Worm (Caenorhabditis elegans) whole organism, L1 larva: ENCODE data around the gene rcat-1.

Experiments used
- C04F5.9 ChIP-seq: sonication (generic microtip); optimal IDR thresholded peaks from 2 replicates; lab custom pipeline; 2016; ENCODE audit warnings: missing genetic modification characterization, missing compliant biosample characterization
- C16A3.4 ChIP-seq: fragments of 150-350 bp; optimal IDR thresholded peaks from 2 replicates; lab custom pipeline; 2014; ENCODE audit warnings: missing biosample characterization, missing genetic modification characterization
- C34B4.2 ChIP-seq: sonication (generic microtip); optimal IDR thresholded peaks from 2 replicates; lab custom pipeline; 2017; ENCODE audit warnings: mild to moderate bottlenecking, missing genetic modification characterization, missing compliant biosample characterization
- F16B12.6 ChIP-seq: fragments of 150-350 bp; optimal IDR thresholded peaks from 2 replicates; lab custom pipeline; 2014; ENCODE audit warnings: missing biosample characterization, missing genetic modification characterization
- Y116A8C.19 ChIP-seq: sonication (generic microtip); optimal IDR thresholded peaks from 2 replicates; lab custom pipeline; 2016; ENCODE audit warnings: missing compliant biosample characterization, missing genetic modification characterization, borderline replicate concordance
- aha-1 ChIP-seq: fragments of 150-350 bp; optimal IDR thresholded peaks from 2 replicates; lab custom pipeline; 2014; ENCODE audit warnings: missing biosample characterization, missing genetic modification characterization
- alr-1 ChIP-seq: fragments of 200-800 bp; sonication (Bioruptor generic); optimal IDR thresholded peaks from 2 replicates; lab custom pipeline; 2018; ENCODE audit warnings: borderline replicate concordance, mild to moderate bottlenecking, missing genetic modification characterization, missing compliant biosample characterization
- ama-1 ChIP-seq: fragments of 150-350 bp; optimal IDR thresholded peaks from 2 replicates; lab custom pipeline; 2014
- blmp-1 ChIP-seq: fragments of 150-350 bp; optimal IDR thresholded peaks from 2 replicates; lab custom pipeline; 2014; ENCODE audit warnings: missing biosample characterization, missing genetic modification characterization
- ceh-63 ChIP-seq: fragments of 200-800 bp; sonication (Bioruptor generic); optimal IDR thresholded peaks from 2 replicates; lab custom pipeline; 2018; ENCODE audit warnings: mild to moderate bottlenecking, missing genetic modification characterization, missing compliant biosample characterization
- ceh-82 ChIP-seq, 3 experiments: fragments of 150-350 bp in 1 of 3; sonication (generic microtip) in 2 of 3; optimal IDR thresholded peaks; 2 replicates each; lab custom pipeline; 2014 to 2017; ENCODE audit warnings: missing biosample characterization in 3 of 3, missing genetic modification characterization in 3 of 3
- ceh-88 ChIP-seq: fragments of 200-800 bp; sonication (Bioruptor generic); IDR thresholded peaks from 2 replicates; pipeline ENCODE4 v1.3.6; 2022; ENCODE audit warnings: missing genetic modification characterization, missing compliant biosample characterization
- dpl-1 ChIP-seq, 3 experiments: fragments of 150-350 bp in 2 of 3; sonication (generic microtip) in 1 of 3; optimal IDR thresholded peaks; 2 replicates each; lab custom pipeline; 2014 to 2017; ENCODE audit warnings: missing biosample characterization in 3 of 3, missing genetic modification characterization in 3 of 3, missing genetic modification reagents in 3 of 3
- efl-1 ChIP-seq, 4 experiments: fragments of 150-350 bp; optimal IDR thresholded peaks in 3 of 4; peaks in 1 of 4; 1 replicate in 1 of 4; 2 replicates in 3 of 4; lab custom pipeline; 2014; ENCODE audit warnings: missing biosample characterization in 2 of 4, missing genetic modification characterization in 2 of 4, missing genetic modification reagents in 2 of 4
- egl-27 ChIP-seq, 2 experiments: fragments of 150-350 bp in 1 of 2; sonication (generic microtip); optimal IDR thresholded peaks; 3 replicates each; lab custom pipeline; 2017 to 2018; ENCODE audit warnings: missing biosample characterization in 2 of 2, missing genetic modification characterization in 2 of 2, missing genetic modification reagents in 2 of 2
- elt-2 ChIP-seq: sonication (generic microtip); optimal IDR thresholded peaks from 2 replicates; lab custom pipeline; 2016; ENCODE audit warnings: missing genetic modification characterization, mild to moderate bottlenecking, inconsistent platforms, missing compliant biosample characterization, missing genetic modification reagents
- ets-5 ChIP-seq: fragments of 200-800 bp; sonication (Bioruptor generic); IDR thresholded peaks from 2 replicates; pipeline ENCODE4 v1.3.6; 2022; ENCODE audit warnings: missing genetic modification characterization, missing compliant biosample characterization
- fkh-10 ChIP-seq: sonication (generic microtip); optimal IDR thresholded peaks from 2 replicates; lab custom pipeline; 2017; ENCODE audit warnings: missing biosample characterization, missing genetic modification reagents, missing genetic modification characterization
- fkh-4 ChIP-seq: sonication (generic microtip); optimal IDR thresholded peaks from 2 replicates; lab custom pipeline; 2016; ENCODE audit warnings: missing compliant biosample characterization, missing genetic modification characterization, borderline replicate concordance
- fkh-8 ChIP-seq: sonication (generic microtip); optimal IDR thresholded peaks from 2 replicates; lab custom pipeline; 2016; ENCODE audit warnings: mild to moderate bottlenecking, missing genetic modification characterization, missing compliant biosample characterization
- grh-1 ChIP-seq: fragments of 200-800 bp; sonication (Bioruptor generic); IDR thresholded peaks from 2 replicates; pipeline ENCODE4 v1.3.6; 2022; ENCODE audit warnings: missing genetic modification reagents, missing genetic modification characterization, missing compliant biosample characterization
- hlh-4 ChIP-seq: sonication (generic microtip); optimal IDR thresholded peaks from 2 replicates; lab custom pipeline; 2016; ENCODE audit warnings: mild to moderate bottlenecking, missing genetic modification characterization, missing compliant biosample characterization
- hpl-2 ChIP-seq: fragments of 150-350 bp; optimal IDR thresholded peaks from 2 replicates; lab custom pipeline; 2014; ENCODE audit warnings: missing biosample characterization, missing genetic modification reagents, missing genetic modification characterization
- irx-1 ChIP-seq: sonication (generic microtip); optimal IDR thresholded peaks from 2 replicates; lab custom pipeline; 2016; ENCODE audit warnings: missing genetic modification characterization, missing compliant biosample characterization
- jun-1 ChIP-seq: fragments of 150-350 bp; optimal IDR thresholded peaks from 2 replicates; lab custom pipeline; 2014; ENCODE audit warnings: missing biosample characterization, missing genetic modification reagents, missing genetic modification characterization
- lin-13 ChIP-seq: fragments of 150-350 bp; optimal IDR thresholded peaks from 2 replicates; lab custom pipeline; 2014; ENCODE audit warnings: missing biosample characterization, missing genetic modification reagents, missing genetic modification characterization
- lin-15B ChIP-seq: fragments of 150-350 bp; sonication (generic microtip); optimal IDR thresholded peaks from 3 replicates; lab custom pipeline; 2014; ENCODE audit warnings: missing biosample characterization, missing genetic modification characterization
- lir-3 ChIP-seq: sonication (generic microtip); optimal IDR thresholded peaks from 2 replicates; lab custom pipeline; 2016; ENCODE audit warnings: mild to moderate bottlenecking, missing genetic modification characterization, moderate library complexity, missing compliant biosample characterization; ENCODE audit not compliant: poor library complexity
- lsy-2 ChIP-seq, 2 experiments: fragments of 150-350 bp; optimal IDR thresholded peaks; 2 replicates each; lab custom pipeline; 2014; ENCODE audit warnings: missing biosample characterization in 2 of 2, missing genetic modification characterization in 2 of 2
- mab-9 ChIP-seq: fragments of 200-800 bp; sonication (Bioruptor generic); IDR thresholded peaks from 2 replicates; pipeline ENCODE4 v1.3.6; 2022; ENCODE audit warnings: missing genetic modification reagents, missing genetic modification characterization, missing compliant biosample characterization
- mdl-1 ChIP-seq, 2 experiments: fragments of 150-350 bp; optimal IDR thresholded peaks; 2 replicates each; lab custom pipeline; 2014 to 2017; ENCODE audit warnings: missing biosample characterization in 2 of 2, missing genetic modification characterization in 2 of 2, inconsistent platforms in 1 of 2
- mef-2 ChIP-seq: fragments of 150-350 bp; optimal IDR thresholded peaks from 2 replicates; lab custom pipeline; 2014; ENCODE audit warnings: missing biosample characterization, missing genetic modification characterization
- nhr-11 ChIP-seq: fragments of 150-350 bp; optimal IDR thresholded peaks from 2 replicates; lab custom pipeline; 2014; ENCODE audit warnings: missing biosample characterization, missing genetic modification characterization
- nhr-19 ChIP-seq: fragments of 200-800 bp; sonication (Bioruptor generic); conservative IDR thresholded peaks from 2 replicates; pipeline ENCODE4 v1.3.6; 2022; ENCODE audit warnings: missing genetic modification characterization, missing compliant biosample characterization
- nhr-237 ChIP-seq: fragments of 150-350 bp; optimal IDR thresholded peaks from 2 replicates; lab custom pipeline; 2014; ENCODE audit warnings: missing biosample characterization, missing genetic modification characterization
- nhr-28 ChIP-seq: fragments of 150-350 bp; optimal IDR thresholded peaks from 2 replicates; lab custom pipeline; 2014; ENCODE audit warnings: missing biosample characterization, missing genetic modification characterization
- nhr-71 ChIP-seq: sonication (generic microtip); optimal IDR thresholded peaks from 2 replicates; lab custom pipeline; 2016; ENCODE audit warnings: mild to moderate bottlenecking, missing genetic modification characterization, moderate library complexity, missing compliant biosample characterization
- nhr-84 ChIP-seq: sonication (generic microtip); optimal IDR thresholded peaks from 2 replicates; lab custom pipeline; 2017; ENCODE audit warnings: missing biosample characterization, missing genetic modification characterization
- nhr-90 ChIP-seq: sonication (generic microtip); optimal IDR thresholded peaks from 2 replicates; lab custom pipeline; 2016; ENCODE audit warnings: mild to moderate bottlenecking, missing genetic modification characterization, missing compliant biosample characterization; ENCODE audit not compliant: poor library complexity
- pag-3 ChIP-seq: sonication (generic microtip); optimal IDR thresholded peaks from 2 replicates; lab custom pipeline; 2017; ENCODE audit warnings: missing genetic modification characterization, mild to moderate bottlenecking, missing compliant biosample characterization, antibody characterized with exemption, borderline replicate concordance; ENCODE audit not compliant: insufficient read depth
- snu-23 ChIP-seq: sonication (generic microtip); optimal IDR thresholded peaks from 2 replicates; lab custom pipeline; 2016; ENCODE audit warnings: missing genetic modification characterization, missing compliant biosample characterization
- swsn-7 ChIP-seq: sonication (generic microtip); optimal IDR thresholded peaks from 2 replicates; lab custom pipeline; 2016; ENCODE audit warnings: missing genetic modification characterization, missing compliant biosample characterization
- tlp-1 ChIP-seq: fragments of 150-350 bp; optimal IDR thresholded peaks from 2 replicates; lab custom pipeline; 2014; ENCODE audit warnings: missing biosample characterization, missing genetic modification characterization
- unc-130 ChIP-seq: fragments of 150-350 bp; optimal IDR thresholded peaks from 2 replicates; lab custom pipeline; 2017; ENCODE audit warnings: missing biosample characterization, missing genetic modification characterization, inconsistent platforms
- unc-30 ChIP-seq: sonication (generic microtip); optimal IDR thresholded peaks from 2 replicates; lab custom pipeline; 2017; ENCODE audit warnings: missing biosample characterization, missing genetic modification characterization
- vab-15 ChIP-seq: sonication (generic microtip); optimal IDR thresholded peaks from 2 replicates; lab custom pipeline; 2017; ENCODE audit warnings: missing genotype, mild to moderate bottlenecking, missing genetic modification characterization, missing compliant biosample characterization
- xbp-1 ChIP-seq: sonication (generic microtip); optimal IDR thresholded peaks from 2 replicates; lab custom pipeline; 2016; ENCODE audit warnings: missing genetic modification characterization, missing compliant biosample characterization
- zag-1 ChIP-seq: fragments of 150-350 bp; optimal IDR thresholded peaks from 2 replicates; lab custom pipeline; 2014; ENCODE audit warnings: missing biosample characterization, missing genetic modification characterization
- zip-4 ChIP-seq: fragments of 200-800 bp; sonication (Bioruptor generic); optimal IDR thresholded peaks from 2 replicates; lab custom pipeline; 2018; ENCODE audit warnings: mild to moderate bottlenecking, missing genetic modification characterization, moderate library complexity, missing compliant biosample characterization
- ztf-4 ChIP-seq: fragments of 150-350 bp; optimal IDR thresholded peaks from 2 replicates; lab custom pipeline; 2014; ENCODE audit warnings: missing biosample characterization, missing genetic modification characterization

The rcat-1 gene

ce11 chrIV:247494-247893, 7.7 kb downstream of the rcat-1 start (continued):
- TF ChIP-seq nhr-71 (tag; lab: Kevin White, UChicago) (peak; percentile 78), ceh-88 (GFP tag; lab: Robert Waterston, UW) (no peak), swsn-7 (tag; lab: Kevin White, UChicago) (no peak), efl-1 (optimal IDR thresholded peaks at IDR 0.05; lab: Kevin White, UChicago) (peak in 1 of 2 experiments; percentile 7), efl-1 (GFP tag; optimal IDR thresholded peaks at IDR 0.05 in 1 of 2; lab: Kevin White, UChicago) (peak in 1 of 2 experiments; percentile 84), hlh-4 (tag; lab: Kevin White, UChicago) (no peak), F16B12.6 (tag; lab: Kevin White, UChicago) (no peak), nhr-19 (GFP tag; lab: Robert Waterston, UW) (peak; percentile 51), fkh-4 (no peak), alr-1 (tag; lab: Kevin White, UChicago) (no peak), unc-30 (tag; lab: Kevin White, UChicago) (no peak), fkh-10 (no peak), mab-9 (GFP tag; lab: Robert Waterston, UW) (no peak), vab-15 (tag; lab: Kevin White, UChicago) (peak; percentile 64), blmp-1 (peak; percentile 89), nhr-84 (tag; lab: Kevin White, UChicago) (no peak), egl-27 (tag; optimal IDR thresholded peaks at IDR 0.05; lab: Kevin White, UChicago) (no peak), fkh-8 (tag; lab: Kevin White, UChicago) (no peak), zag-1 (tag; lab: Kevin White, UChicago) (no peak), unc-130 (tag; lab: Kevin White, UChicago) (peak; percentile 32), irx-1 (tag; lab: Kevin White, UChicago) (no peak), elt-2 (tag; lab: Kevin White, UChicago) (no peak), nhr-11 (no peak), zip-4 (GFP tag; lab: Kevin White, UChicago) (no peak), C16A3.4 (tag; lab: Kevin White, UChicago) (peak; percentile 32), dpl-1 (GFP tag; optimal IDR thresholded peaks at IDR 0.05; lab: Kevin White, UChicago) (peak in 2 of 3 experiments; percentile 8 to 38), lsy-2 (tag; optimal IDR thresholded peaks at IDR 0.05; lab: Kevin White, UChicago) (peak; percentile 13 to 62), xbp-1 (no peak), hpl-2 (peak; percentile 2), mdl-1 (tag; optimal IDR thresholded peaks at IDR 0.05; lab: Kevin White, UChicago) (peak in 1 of 2 experiments; percentile 93), lin-15B (no peak), ama-1 (no peak), C34B4.2 (tag; lab: Kevin White, UChicago) (no peak), mef-2 (tag; lab: Kevin White, UChicago) (no peak), C04F5.9 (tag; lab: Kevin White, UChicago) (no peak), nhr-237 (tag; lab: Kevin White, UChicago) (no peak), pag-3 (tag; lab: Kevin White, UChicago) (no peak), grh-1 (GFP tag; lab: Robert Waterston, UW) (peak; percentile 43; the same call in 1 of the 2 replicates), ceh-63 (no peak), Y116A8C.19 (tag; lab: Kevin White, UChicago) (no peak), nhr-90 (tag; lab: Kevin White, UChicago) (peak; percentile 67), ets-5 (no peak), tlp-1 (no peak), snu-23 (GFP tag; lab: Kevin White, UChicago) (peak; percentile 64)

ce11 chrIV:244843-245242, 10.4 kb downstream of the rcat-1 start, which contains the start of gene aass-1:
Gene aass-1 (plus strand): TSS chrIV:245143.
- TF ChIP-seq fkh-8 (tag; lab: Kevin White, UChicago) (no peak), ztf-4 (tag; lab: Kevin White, UChicago) (no peak), ceh-82 (tag; optimal IDR thresholded peaks at IDR 0.05; lab: Kevin White, UChicago) (no peak), aha-1 (no peak), lir-3 (no peak), lin-13 (GFP tag; lab: Kevin White, UChicago) (no peak), jun-1 (tag; lab: Kevin White, UChicago) (no peak), nhr-28 (tag; lab: Kevin White, UChicago) (no peak), fkh-4 (no peak), C04F5.9 (tag; lab: Kevin White, UChicago) (no peak)
